Fruit fly (Drosophila melanogaster) whole organism, prepupa: ENCODE data around the gene CG32409.

Source experiments
- Blimp-1 ChIP-seq: fragments of 200-800 bp; sonication (Bioruptor generic); optimal IDR thresholded peaks from 3 replicates; lab custom pipeline; 2017; ENCODE audit warnings: missing biosample characterization, missing genetic modification characterization, mild to moderate bottlenecking, moderate library complexity, missing genetic modification reagents
- CG10631 ChIP-seq: fragments of 200-800 bp; sonication (Bioruptor generic); optimal IDR thresholded peaks from 2 replicates; lab custom pipeline; 2016; ENCODE audit warnings: missing biosample characterization, missing genetic modification characterization
- CG10669 ChIP-seq: fragments of 200-800 bp; sonication (Bioruptor generic); optimal IDR thresholded peaks from 3 replicates; lab custom pipeline; 2018; ENCODE audit warnings: missing biosample characterization, mild to moderate bottlenecking, missing genetic modification characterization, moderate library complexity
- CG11294 ChIP-seq: fragments of 200-800 bp; sonication (Bioruptor generic); IDR thresholded peaks from 2 replicates; pipeline ENCODE4 v1.3.6; 2022; ENCODE audit warnings: missing biosample characterization, missing genetic modification characterization
- CG11902 ChIP-seq: fragments of 200-800 bp; sonication (Bioruptor generic); optimal IDR thresholded peaks from 3 replicates; lab custom pipeline; 2016; ENCODE audit warnings: missing biosample characterization, missing genetic modification characterization
- CG1621 ChIP-seq: fragments of 200-800 bp; sonication (Bioruptor generic); optimal IDR thresholded peaks from 3 replicates; lab custom pipeline; 2018; ENCODE audit warnings: missing biosample characterization, mild to moderate bottlenecking, missing genetic modification characterization
- CG3032 ChIP-seq: fragments of 200-800 bp; optimal IDR thresholded peaks from 2 replicates; lab custom pipeline; 2019; ENCODE audit warnings: missing biosample characterization, mild to moderate bottlenecking, missing genetic modification characterization, moderate library complexity
- CG31627 ChIP-seq: fragments of 200-800 bp; sonication (Bioruptor generic); optimal IDR thresholded peaks from 3 replicates; lab custom pipeline; 2016; ENCODE audit warnings: missing biosample characterization, missing genetic modification characterization
- CG34406 ChIP-seq: fragments of 200-800 bp; sonication (Bioruptor generic); optimal IDR thresholded peaks from 3 replicates; lab custom pipeline; 2016; ENCODE audit warnings: missing biosample characterization, missing genetic modification characterization
- CG3919 ChIP-seq: fragments of 200-800 bp; sonication (Bioruptor generic); optimal IDR thresholded peaks from 3 replicates; lab custom pipeline; 2016; ENCODE audit warnings: missing biosample characterization, missing genetic modification characterization
- CG6792 ChIP-seq: fragments of 200-800 bp; sonication (Bioruptor generic); optimal IDR thresholded peaks from 3 replicates; lab custom pipeline; 2016; ENCODE audit warnings: missing biosample characterization, missing genetic modification characterization
- CG6808 ChIP-seq: fragments of 200-800 bp; sonication (Bioruptor generic); optimal IDR thresholded peaks from 3 replicates; lab custom pipeline; 2017; ENCODE audit warnings: missing biosample characterization, missing genetic modification characterization, mild to moderate bottlenecking, moderate library complexity, missing genetic modification reagents
- CG6854 ChIP-seq: fragments of 200-800 bp; sonication (Bioruptor generic); optimal IDR thresholded peaks from 2 replicates; lab custom pipeline; 2017; ENCODE audit warnings: missing biosample characterization, mild to moderate bottlenecking, missing genetic modification characterization
- CG9139 ChIP-seq: fragments of 200-800 bp; sonication (Bioruptor generic); optimal IDR thresholded peaks from 3 replicates; lab custom pipeline; 2017; ENCODE audit warnings: missing biosample characterization, mild to moderate bottlenecking, missing genetic modification characterization
- Eip78C ChIP-seq: fragments of 200-800 bp; sonication (Bioruptor generic); peaks from one replicate; lab custom pipeline; 2016; ENCODE audit warnings: missing biosample characterization, missing genetic modification characterization
- Eip93F ChIP-seq: fragments of 200-800 bp; sonication (Bioruptor generic); optimal IDR thresholded peaks from 2 replicates; lab custom pipeline; 2016; ENCODE audit warnings: missing biosample characterization, mild to moderate bottlenecking, missing genetic modification characterization
- Ets21C ChIP-seq: fragments of 200-800 bp; sonication (Bioruptor generic); optimal IDR thresholded peaks from 3 replicates; lab custom pipeline; 2016; ENCODE audit warnings: missing biosample characterization, missing genetic modification characterization
- Ets96B ChIP-seq: fragments of 200-800 bp; optimal IDR thresholded peaks from 2 replicates; lab custom pipeline; 2019; ENCODE audit warnings: missing biosample characterization, mild to moderate bottlenecking, missing genetic modification characterization, moderate library complexity
- Hr38 ChIP-seq: sonication (Bioruptor generic); optimal IDR thresholded peaks from 2 replicates; lab custom pipeline; 2016; ENCODE audit warnings: missing biosample characterization, missing genetic modification characterization
- Hr39 ChIP-seq: fragments of 200-800 bp; sonication (Bioruptor generic); optimal IDR thresholded peaks from 2 replicates; lab custom pipeline; 2016; ENCODE audit warnings: missing biosample characterization, missing genetic modification characterization
- Hr4 ChIP-seq: fragments of 200-800 bp; sonication (Bioruptor generic); optimal IDR thresholded peaks from 3 replicates; lab custom pipeline; 2016; ENCODE audit warnings: missing biosample characterization, missing genetic modification characterization
- Lpt ChIP-seq: fragments of 200-800 bp; sonication (Bioruptor generic); optimal IDR thresholded peaks from 3 replicates; lab custom pipeline; 2016; ENCODE audit warnings: missing biosample characterization, missing genetic modification characterization
- Met ChIP-seq: fragments of 200-800 bp; sonication (Bioruptor generic); optimal IDR thresholded peaks from 3 replicates; lab custom pipeline; 2016; ENCODE audit warnings: missing biosample characterization, missing genetic modification characterization
- OdsH ChIP-seq: fragments of 200-800 bp; sonication (Bioruptor generic); optimal IDR thresholded peaks from 3 replicates; lab custom pipeline; 2016; ENCODE audit warnings: missing biosample characterization, missing genetic modification characterization
- Smox ChIP-seq: fragments of 200-800 bp; sonication (Bioruptor generic); optimal IDR thresholded peaks from 3 replicates; lab custom pipeline; 2016; ENCODE audit warnings: missing biosample characterization, missing genetic modification characterization
- Sox102F ChIP-seq: fragments of 200-800 bp; sonication (Bioruptor generic); optimal IDR thresholded peaks from 2 replicates; lab custom pipeline; 2016; ENCODE audit warnings: missing biosample characterization, mild to moderate bottlenecking, missing genetic modification characterization
- Sox14 ChIP-seq: fragments of 200-800 bp; sonication (Bioruptor generic); optimal IDR thresholded peaks from 3 replicates; lab custom pipeline; 2016; ENCODE audit warnings: missing biosample characterization, missing genetic modification characterization
- Sox15 ChIP-seq: fragments of 200-800 bp; sonication (Bioruptor generic); optimal IDR thresholded peaks from 3 replicates; lab custom pipeline; 2016; ENCODE audit warnings: missing biosample characterization, missing genetic modification characterization
- achi ChIP-seq: fragments of 200-800 bp; sonication (Bioruptor generic); optimal IDR thresholded peaks from 3 replicates; lab custom pipeline; 2016; ENCODE audit warnings: missing biosample characterization, missing genetic modification characterization
- acj6 ChIP-seq: fragments of 200-800 bp; sonication (Bioruptor generic); optimal IDR thresholded peaks from 3 replicates; lab custom pipeline; 2016; ENCODE audit warnings: missing biosample characterization, missing genetic modification characterization
- cyc ChIP-seq: fragments of 200-800 bp; sonication (Bioruptor generic); optimal IDR thresholded peaks from 3 replicates; lab custom pipeline; 2016; ENCODE audit warnings: missing biosample characterization, missing genetic modification characterization
- dac ChIP-seq: fragments of 200-800 bp; sonication (Bioruptor generic); optimal IDR thresholded peaks from 2 replicates; lab custom pipeline; 2017; ENCODE audit warnings: missing biosample characterization, mild to moderate bottlenecking, missing genetic modification characterization
- dsx ChIP-seq: fragments of 200-800 bp; optimal IDR thresholded peaks from 3 replicates; lab custom pipeline; 2019; ENCODE audit warnings: missing biosample characterization, mild to moderate bottlenecking, missing genetic modification characterization, moderate library complexity; ENCODE audit not compliant: poor library complexity, severe bottlenecking
- eg ChIP-seq: fragments of 200-800 bp; sonication (Bioruptor generic); IDR thresholded peaks from 3 replicates; pipeline ENCODE4 v1.3.6; 2022; ENCODE audit warnings: missing biosample characterization, missing genetic modification characterization
- esn ChIP-seq: fragments of 200-800 bp; sonication (Bioruptor generic); optimal IDR thresholded peaks from 2 replicates; lab custom pipeline; 2016; ENCODE audit warnings: missing biosample characterization, mild to moderate bottlenecking, missing genetic modification characterization, moderate library complexity
- fd59A ChIP-seq: fragments of 200-800 bp; sonication (Bioruptor generic); optimal IDR thresholded peaks from 2 replicates; lab custom pipeline; 2017; ENCODE audit warnings: missing biosample characterization, mild to moderate bottlenecking, missing genetic modification characterization, missing genetic modification reagents
- lz ChIP-seq: fragments of 200-800 bp; sonication (Bioruptor generic); optimal IDR thresholded peaks from 3 replicates; lab custom pipeline; 2016; ENCODE audit warnings: missing biosample characterization, missing genetic modification characterization
- pdm3 ChIP-seq: fragments of 200-800 bp; sonication (Bioruptor generic); optimal IDR thresholded peaks from 3 replicates; lab custom pipeline; 2016; ENCODE audit warnings: missing biosample characterization, missing genetic modification characterization
- salr ChIP-seq, 2 experiments: fragments of 200-800 bp; sonication (Bioruptor generic); optimal IDR thresholded peaks; 3 replicates each; lab custom pipeline; 2016 to 2018; ENCODE audit warnings: missing biosample characterization in 2 of 2, missing genetic modification characterization in 2 of 2, mild to moderate bottlenecking in 1 of 2
- spab ChIP-seq: fragments of 200-800 bp; sonication (Bioruptor generic); optimal IDR thresholded peaks from 2 replicates; lab custom pipeline; 2017; ENCODE audit warnings: missing biosample characterization, mild to moderate bottlenecking, missing genetic modification characterization, missing genetic modification reagents
- ss ChIP-seq, 2 experiments: fragments of 200-800 bp; sonication (Bioruptor generic); optimal IDR thresholded peaks; 2 replicates in 1 of 2; 3 replicates in 1 of 2; lab custom pipeline; 2017 to 2018; ENCODE audit warnings: mild to moderate bottlenecking in 2 of 2, missing biosample characterization in 2 of 2, missing genetic modification characterization in 2 of 2, moderate library complexity in 1 of 2
- svp ChIP-seq: fragments of 200-800 bp; sonication (Bioruptor generic); peaks from one replicate; lab custom pipeline; 2016; ENCODE audit warnings: missing biosample characterization, missing genetic modification characterization
- topi ChIP-seq: fragments of 200-800 bp; sonication (Bioruptor generic); optimal IDR thresholded peaks from 3 replicates; lab custom pipeline; 2016; ENCODE audit warnings: missing biosample characterization, missing genetic modification characterization
- vri ChIP-seq: fragments of 200-800 bp; sonication (Bioruptor generic); optimal IDR thresholded peaks from 3 replicates; lab custom pipeline; 2016; ENCODE audit warnings: missing biosample characterization, mild to moderate bottlenecking, missing genetic modification characterization

The CG32409 gene

DNA sequence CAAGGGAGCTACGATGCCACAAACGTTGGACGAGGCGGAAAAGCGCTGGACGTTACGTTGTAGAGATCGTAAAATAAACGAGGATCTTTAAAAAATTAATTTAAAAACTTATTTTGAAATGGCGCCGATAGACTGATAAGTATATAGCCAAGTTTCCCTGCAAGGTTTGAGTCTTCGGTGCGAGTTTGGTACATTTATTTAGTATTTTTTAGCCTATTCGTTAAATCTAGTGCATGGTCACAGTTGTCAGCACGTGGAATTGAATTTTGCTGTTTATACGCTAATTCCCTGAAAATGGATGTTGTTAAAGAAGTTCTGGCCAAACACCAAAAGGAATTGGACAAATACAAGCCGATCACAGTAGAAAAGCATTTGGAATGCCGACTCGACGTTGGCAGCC is at the start of gene CG32409:
Gene CG32409, plus strand, starts transcription at position 224 of the 400 bp plus-strand sequence.
- TF ChIP-seq dsx (GFP tag; lab: Kevin White, UChicago): no peak
- no peak for TF ChIP-seq CG9139
- no peak for TF ChIP-seq spab (GFP tag; lab: Kevin White, UChicago)
- TF ChIP-seq Lpt (GFP tag; lab: Kevin White, UChicago): no peak
- TF ChIP-seq CG6792: no peak
- TF ChIP-seq topi (GFP tag; lab: Kevin White, UChicago): no peak
- TF ChIP-seq Sox14 (GFP tag; lab: Kevin White, UChicago): no peak

DNA sequence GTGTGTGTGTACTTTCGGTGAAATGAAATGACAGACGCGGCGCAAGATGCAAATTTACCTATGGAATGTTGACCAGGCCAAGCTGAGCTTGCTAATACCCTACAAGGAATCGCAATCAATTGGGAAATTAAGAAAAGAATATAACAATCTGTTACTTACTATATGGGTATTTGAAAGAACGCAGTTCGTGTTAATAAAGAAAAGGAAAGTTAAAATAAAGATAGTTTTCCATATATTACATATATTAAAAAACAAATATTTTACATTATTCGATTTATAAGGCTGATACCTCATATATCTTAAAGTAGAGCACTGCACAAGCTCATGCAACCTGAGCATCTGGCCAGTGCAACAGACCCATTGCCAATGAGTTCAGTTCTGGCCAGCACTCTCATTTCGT is 47.7 kb upstream of the CG32409 start:
- TF ChIP-seq Sox14 (GFP tag; lab: Kevin White, UChicago): peak; percentile 49
- TF ChIP-seq CG3919 (GFP tag; lab: Kevin White, UChicago): peak; percentile 10
- TF ChIP-seq ss (GFP tag; optimal IDR thresholded peaks at IDR 0.05; lab: Kevin White, UChicago): peak in 1 of 2 experiments; percentile 51
- TF ChIP-seq Hr39 (GFP tag; lab: Kevin White, UChicago): peak; percentile 45
- peak; percentile 40 for TF ChIP-seq cyc (GFP tag; lab: Kevin White, UChicago)
- peak; percentile 17 for TF ChIP-seq dsx (GFP tag; lab: Kevin White, UChicago)
- TF ChIP-seq CG34406 (GFP tag; lab: Kevin White, UChicago): peak; percentile 11
- TF ChIP-seq Hr38: no peak
- TF ChIP-seq Ets96B (tag; lab: Kevin White, UChicago): peak; percentile 55
- TF ChIP-seq Sox15 (GFP tag; lab: Kevin White, UChicago): peak; percentile 6
- peak; percentile 22 for TF ChIP-seq Blimp-1
- peak; percentile 28 for TF ChIP-seq acj6 (GFP tag; lab: Kevin White, UChicago)
- TF ChIP-seq spab (GFP tag; lab: Kevin White, UChicago): peak; percentile 48
- TF ChIP-seq pdm3 (GFP tag; lab: Kevin White, UChicago): peak; percentile 19
- TF ChIP-seq Hr4 (GFP tag; lab: Kevin White, UChicago): no peak
- TF ChIP-seq Ets21C: peak; percentile 3
- TF ChIP-seq Eip78C: peak; percentile 75
- peak; percentile 36 for TF ChIP-seq CG10631 (GFP tag; lab: Kevin White, UChicago)
- no peak for TF ChIP-seq Lpt (GFP tag; lab: Kevin White, UChicago)
- TF ChIP-seq CG11294 (GFP tag; lab: Robert Waterston, UW): no peak
- TF ChIP-seq lz (GFP tag; lab: Kevin White, UChicago): peak; percentile 49
- peak; percentile 48 for TF ChIP-seq fd59A (GFP tag; lab: Kevin White, UChicago)
- TF ChIP-seq eg (GFP tag; lab: Robert Waterston, UW): no peak
- TF ChIP-seq CG1621 (tag; lab: Kevin White, UChicago): no peak
- peak; percentile 45 for TF ChIP-seq CG31627
- TF ChIP-seq salr (GFP tag; optimal IDR thresholded peaks at IDR 0.05; lab: Kevin White, UChicago): no peak
- peak; percentile 51 for TF ChIP-seq Sox102F (GFP tag; lab: Kevin White, UChicago)
- TF ChIP-seq OdsH (GFP tag; lab: Kevin White, UChicago): peak; percentile 22
- TF ChIP-seq topi (GFP tag; lab: Kevin White, UChicago): peak; percentile 60
- TF ChIP-seq CG6792: peak; percentile 57
- TF ChIP-seq esn (GFP tag; lab: Kevin White, UChicago): peak; percentile 64
- TF ChIP-seq vri (GFP tag; lab: Kevin White, UChicago): peak; percentile 20
- TF ChIP-seq CG6854 (GFP tag; lab: Kevin White, UChicago): no peak
- peak; percentile 38 for TF ChIP-seq achi (GFP tag; lab: Kevin White, UChicago)
- TF ChIP-seq Met: peak; percentile 62
- no peak for TF ChIP-seq dac (GFP tag; lab: Kevin White, UChicago)
- peak; percentile 66 for TF ChIP-seq CG3032 (tag; lab: Kevin White, UChicago)
- TF ChIP-seq Smox (GFP tag; lab: Kevin White, UChicago): peak; percentile 50
- peak; percentile 43 for TF ChIP-seq CG6808
- peak; percentile 35 for TF ChIP-seq CG10669 (GFP tag; lab: Kevin White, UChicago)
- peak; percentile 45 for TF ChIP-seq CG11902 (GFP tag; lab: Kevin White, UChicago)
- no peak for TF ChIP-seq Eip93F
- peak; percentile 85 for TF ChIP-seq svp (GFP tag; lab: Kevin White, UChicago)
- TF ChIP-seq, all 60 proteins: peak for 33
